Fruit fly (Drosophila melanogaster): ENCODE measurements around the gene CG3225.

Gene CG3225

DNA sequence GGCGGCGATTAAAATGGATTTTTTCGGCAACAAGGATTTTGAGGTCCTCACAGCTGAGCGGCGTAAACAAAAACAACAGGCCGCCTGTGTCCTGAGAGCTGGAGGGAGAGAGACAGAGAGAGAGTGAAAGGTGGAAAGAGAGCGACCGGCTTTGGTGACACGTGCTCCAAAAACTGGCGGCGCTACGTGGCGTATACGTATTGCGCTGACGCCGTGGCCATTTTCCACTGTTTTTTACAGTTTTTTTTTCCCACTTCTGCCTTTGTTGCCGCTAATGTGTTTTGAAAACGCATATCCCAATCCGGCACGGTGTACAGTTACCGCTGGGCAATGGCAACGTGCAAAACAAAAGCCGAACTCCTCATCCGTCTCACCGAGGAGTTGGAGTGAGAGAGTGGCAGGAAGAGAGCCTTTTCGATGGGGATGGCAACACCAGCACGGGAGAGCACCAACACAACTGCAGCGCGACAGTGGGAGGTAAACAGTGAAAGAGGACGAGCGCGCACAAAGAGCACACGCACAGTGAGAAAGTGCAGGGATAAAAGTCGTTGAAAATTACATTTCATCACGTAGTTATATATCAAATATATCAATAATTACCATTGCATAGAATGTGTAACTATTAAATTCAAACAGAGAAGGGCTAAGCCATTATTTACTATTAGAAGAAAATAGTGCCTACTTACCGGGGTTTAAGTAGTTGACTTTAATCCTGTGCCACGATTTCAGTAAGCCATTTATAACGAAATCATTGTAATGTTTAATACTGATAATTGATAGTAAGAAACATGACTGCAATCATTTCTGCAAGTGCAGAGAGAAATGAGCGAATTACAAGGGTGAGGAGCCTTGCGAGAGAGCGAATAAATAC lies 2.6 kb upstream of the CG3225 start (continued):
- TF ChIP-seq CG6683 (GFP tag; optimal IDR thresholded peaks at IDR 0.05) (no peak), CG13894 (tag; optimal IDR thresholded peaks at IDR 0.05) (no peak), CG14014 (GFP tag; IDR thresholded peaks at IDR 0.05) (no peak), sisA (GFP tag; IDR thresholded peaks at IDR 0.05) (peak; percentile 39), CG4820 (GFP tag; optimal IDR thresholded peaks at IDR 0.05) (peak; percentile 21), Sry-δ (GFP tag; optimal IDR thresholded peaks at IDR 0.05) (no peak), CG30020 (tag; optimal IDR thresholded peaks at IDR 0.05) (peak; percentile 31), E2f2 (GFP tag; IDR thresholded peaks at IDR 0.05) (peak; percentile 53), caup (GFP tag; optimal IDR thresholded peaks at IDR 0.05; ENCODE audit: severe bottlenecking) (peak; percentile 13), CG3726 (GFP tag; IDR thresholded peaks at IDR 0.05) (no peak), Hmr (GFP tag; optimal IDR thresholded peaks at IDR 0.05) (no peak), mld (GFP tag; IDR thresholded peaks at IDR 0.05; ENCODE audit: partially characterized antibody) (no peak), maf-S (GFP tag; optimal IDR thresholded peaks at IDR 0.05) (no peak), az2 (GFP tag; optimal IDR thresholded peaks at IDR 0.05) (peak; percentile 66), tll (GFP tag; optimal IDR thresholded peaks at IDR 0.05) (peak; percentile 34 to 60), aop (GFP tag; IDR thresholded peaks at IDR 0.05) (no peak), CG1832 (GFP tag; optimal IDR thresholded peaks at IDR 0.05) (peak; percentile 32), CG15479 (GFP tag; optimal IDR thresholded peaks at IDR 0.05) (peak; percentile 2), Fer1 (GFP tag; optimal IDR thresholded peaks at IDR 0.05) (no peak), Antp (GFP tag; optimal IDR thresholded peaks at IDR 0.05) (no peak), CG31224 (GFP tag; IDR thresholded peaks at IDR 0.05) (no peak; the same call in 1 of the 2 replicates), seq (GFP tag; IDR thresholded peaks at IDR 0.05) (peak; percentile 6; the same call in 1 of the 2 replicates), CG10147 (GFP tag; optimal IDR thresholded peaks at IDR 0.05) (peak; percentile 13), Abd-B (GFP tag; optimal IDR thresholded peaks at IDR 0.05) (no peak), wek (GFP tag; optimal IDR thresholded peaks at IDR 0.05) (no peak), Usf (GFP tag; optimal IDR thresholded peaks at IDR 0.05) (peak; percentile 29), CG14965 (GFP tag; optimal IDR thresholded peaks at IDR 0.05; ENCODE audit: borderline replicate concordance) (no peak), CG31388 (GFP tag; optimal IDR thresholded peaks at IDR 0.05) (no peak), MBD-R2 (GFP tag; IDR thresholded peaks at IDR 0.05) (no peak), GATAe (GFP tag; conservative IDR thresholded peaks at IDR 0.05) (no peak), hth (optimal IDR thresholded peaks at IDR 0.05) (no peak), CG13424 (tag; optimal IDR thresholded peaks at IDR 0.05) (peak; percentile 42), otp (GFP tag; IDR thresholded peaks at IDR 0.05) (no peak), Dfd (GFP tag; optimal IDR thresholded peaks at IDR 0.05) (no peak), Doc2 (GFP tag; IDR thresholded peaks at IDR 0.05) (no peak), CG4424 (GFP tag; optimal IDR thresholded peaks at IDR 0.05) (no peak), salm (tag; optimal IDR thresholded peaks at IDR 0.05) (no peak), CoRest (tag; optimal IDR thresholded peaks at IDR 0.05) (no peak), Gsc (GFP tag; IDR thresholded peaks at IDR 0.05) (no peak), Atf3 (GFP tag; optimal IDR thresholded peaks at IDR 0.05) (no peak), sna (GFP tag; IDR thresholded peaks at IDR 0.05; ENCODE audit: partially characterized antibody) (no peak), chm (GFP tag; IDR thresholded peaks at IDR 0.05) (no peak), her (GFP tag; optimal IDR thresholded peaks at IDR 0.05) (no peak), tap (tag; optimal IDR thresholded peaks at IDR 0.05) (peak; percentile 30), vnd (GFP tag; IDR thresholded peaks at IDR 0.05; ENCODE audit: partially characterized antibody) (no peak), Tbp (GFP tag; optimal IDR thresholded peaks at IDR 0.05) (no peak), tio (GFP tag; optimal IDR thresholded peaks at IDR 0.05) (peak; percentile 69), sim (GFP tag; IDR thresholded peaks at IDR 0.05) (no peak), CG2116 (GFP tag; optimal IDR thresholded peaks at IDR 0.05) (peak; percentile 38)

All from whole organism, embryonic.